Worm (Caenorhabditis elegans): ENCODE results near the gene C50E3.5.

ce11 chrV:7539015-7539414 is 48.8 kb upstream of the C50E3.5 start, which contains the start of gene srh-268:
- TF ChIP-seq him-1 (tag; optimal IDR thresholded peaks at IDR 0.05) (no peak), W03F9.2 (tag; optimal IDR thresholded peaks at IDR 0.05) (no peak)
